Fruit fly (Drosophila melanogaster) whole organism, adult: ENCODE measurements around the gene Galphai.

ENCODE experiments used
- CG14711 ChIP-seq: fragments of 200-800 bp; sonication (Bioruptor generic); optimal IDR thresholded peaks from 2 replicates; lab custom pipeline; 2018; ENCODE audit warnings: missing biosample characterization, mild to moderate bottlenecking, missing genetic modification characterization, moderate library complexity
- CG7045 ChIP-seq: fragments of 200-800 bp; sonication (Bioruptor generic); optimal IDR thresholded peaks from 2 replicates; lab custom pipeline; 2017; ENCODE audit warnings: missing biosample characterization, mild to moderate bottlenecking, missing genetic modification characterization
- CG7101 ChIP-seq: fragments of 200-800 bp; sonication (Bioruptor generic); optimal IDR thresholded peaks from 2 replicates; lab custom pipeline; 2018; ENCODE audit warnings: missing biosample characterization, mild to moderate bottlenecking, missing genetic modification characterization, moderate library complexity
- Crg-1 ChIP-seq: fragments of 200-800 bp; sonication (Bioruptor generic); optimal IDR thresholded peaks from 2 replicates; lab custom pipeline; 2016; ENCODE audit warnings: missing biosample characterization, missing genetic modification characterization
- bab1 ChIP-seq: fragments of 200-800 bp; sonication (Bioruptor generic); optimal IDR thresholded peaks from 3 replicates; lab custom pipeline; 2019; ENCODE audit warnings: missing biosample characterization, mild to moderate bottlenecking, missing genetic modification characterization, moderate library complexity
- ovo ChIP-seq: fragments of 200-800 bp; sonication (Bioruptor generic); optimal IDR thresholded peaks from 2 replicates; lab custom pipeline; 2016; ENCODE audit warnings: missing biosample characterization, missing genetic modification characterization
- pad ChIP-seq: fragments of 200-800 bp; sonication (Bioruptor generic); optimal IDR thresholded peaks from 3 replicates; lab custom pipeline; 2017; ENCODE audit warnings: missing biosample characterization, missing genetic modification characterization, mild to moderate bottlenecking, moderate library complexity, missing genetic modification reagents
- tj ChIP-seq: fragments of 200-800 bp; sonication (Bioruptor generic); optimal IDR thresholded peaks from 3 replicates; lab custom pipeline; 2017; ENCODE audit warnings: missing biosample characterization, mild to moderate bottlenecking, missing genetic modification characterization, moderate library complexity

DNA sequence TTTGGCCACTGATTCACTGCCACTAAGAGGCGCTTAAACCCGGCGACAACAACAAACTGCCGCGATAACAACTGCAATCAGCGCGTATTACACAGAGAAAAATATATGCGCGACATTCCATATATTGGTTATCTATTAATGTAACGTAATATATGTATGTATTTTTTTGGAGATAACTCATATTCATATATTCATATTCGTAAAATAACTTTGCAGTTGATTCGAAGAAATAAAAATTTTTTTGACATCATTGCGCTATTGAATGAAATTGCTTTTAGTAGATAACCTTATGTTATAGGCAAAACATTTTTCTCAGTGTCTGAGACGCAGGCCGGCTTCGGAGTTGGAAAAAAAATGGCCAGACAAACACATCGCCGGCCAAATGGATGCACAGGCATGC, 17.1 kb upstream of the Galphai start:
- TF ChIP-seq CG14711 (tag; lab: Kevin White, UChicago) (no peak), bab1 (GFP tag; lab: Kevin White, UChicago) (no peak), ovo (no peak), CG7045 (GFP tag; lab: Kevin White, UChicago) (no peak), tj (no peak), CG7101 (tag; lab: Kevin White, UChicago) (no peak), pad (GFP tag; lab: Kevin White, UChicago) (no peak), Crg-1 (GFP tag; lab: Kevin White, UChicago) (no peak)
